Fruit fly (Drosophila melanogaster) whole organism, prepupa: ENCODE data around the gene CG13737.

Experiments used
- CG10631 ChIP-seq: fragments of 200-800 bp; sonication (Bioruptor generic); optimal IDR thresholded peaks from 2 replicates; lab custom pipeline; 2016; ENCODE audit warnings: missing biosample characterization, missing genetic modification characterization
- CG7368 ChIP-seq: fragments of 200-800 bp; sonication (Bioruptor generic); optimal IDR thresholded peaks from 3 replicates; lab custom pipeline; 2016; ENCODE audit warnings: missing biosample characterization, missing genetic modification characterization
- Hr38 ChIP-seq: sonication (Bioruptor generic); optimal IDR thresholded peaks from 2 replicates; lab custom pipeline; 2016; ENCODE audit warnings: missing biosample characterization, missing genetic modification characterization
- OdsH ChIP-seq: fragments of 200-800 bp; sonication (Bioruptor generic); optimal IDR thresholded peaks from 3 replicates; lab custom pipeline; 2016; ENCODE audit warnings: missing biosample characterization, missing genetic modification characterization

- TF ChIP-seq OdsH (GFP tag; lab: Kevin White, UChicago) (peak; percentile 2), CG7368 (GFP tag; lab: Kevin White, UChicago) (no peak), Hr38 (no peak), CG10631 (GFP tag; lab: Kevin White, UChicago) (no peak)
Observed at dm6 chr3L:13905515-13905914, 26.7 kb downstream of the CG13737 start.
